Fruit fly (Drosophila melanogaster): ENCODE results near the gene MED11.

MED11 gene

DNA sequence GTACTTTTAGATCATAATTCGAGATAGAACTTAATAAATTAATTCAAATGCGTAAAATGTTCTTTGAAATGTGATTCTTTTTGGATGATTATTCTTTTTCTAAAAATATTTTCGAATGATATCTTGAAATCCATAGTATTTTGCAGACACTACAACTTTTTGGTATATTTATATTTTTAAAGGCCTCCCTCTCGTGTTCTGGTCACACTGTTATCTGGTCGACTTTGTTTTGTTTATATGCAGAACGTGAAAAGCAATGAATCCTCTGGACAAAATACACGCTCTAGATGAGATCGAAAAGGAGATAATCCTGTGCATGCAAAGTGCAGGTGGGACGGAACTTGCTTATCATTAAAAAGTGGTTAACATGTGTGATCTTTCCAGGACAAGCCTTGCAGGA is at the start of gene MED11 (continued):
- no peak for TF ChIP-seq CG1602 (GFP tag; optimal IDR thresholded peaks at IDR 0.05)
- TF ChIP-seq H15 (GFP tag; IDR thresholded peaks at IDR 0.05), result no peak
- TF ChIP-seq Oli (tag; optimal IDR thresholded peaks at IDR 0.05), result no peak
- TF ChIP-seq B-H2 (GFP tag; optimal IDR thresholded peaks at IDR 0.05), result no peak
- TF ChIP-seq sug (tag; optimal IDR thresholded peaks at IDR 0.05), result no peak
- 0 out of 4 replicates have a peak, but pooled peaks have one; percentile 31 for TF ChIP-seq Dll (GFP tag; IDR thresholded peaks at IDR 0.05; ENCODE audit: partially characterized antibody)
- TF ChIP-seq abd-A (tag; optimal IDR thresholded peaks at IDR 0.05), result no peak
- no peak for TF ChIP-seq caup (GFP tag; optimal IDR thresholded peaks at IDR 0.05; ENCODE audit: severe bottlenecking)
- no peak for TF ChIP-seq jing (GFP tag; optimal IDR thresholded peaks at IDR 0.05)
- TF ChIP-seq sim (GFP tag; IDR thresholded peaks at IDR 0.05), result no peak
- TF ChIP-seq CG11456 (GFP tag; IDR thresholded peaks at IDR 0.05), result no peak
- no peak for TF ChIP-seq Dad (GFP tag; optimal IDR thresholded peaks at IDR 0.05)
- no peak for TF ChIP-seq Sry-δ (GFP tag; optimal IDR thresholded peaks at IDR 0.05)
- TF ChIP-seq Six4 (GFP tag; optimal IDR thresholded peaks at IDR 0.05), result no peak
- TF ChIP-seq CG11723 (GFP tag; optimal IDR thresholded peaks at IDR 0.05), result no peak
- TF ChIP-seq gem (tag; optimal IDR thresholded peaks at IDR 0.05), result no peak
- no peak for TF ChIP-seq dan (GFP tag; IDR thresholded peaks at IDR 0.05)
- no peak for TF ChIP-seq lmd (GFP tag; IDR thresholded peaks at IDR 0.05)
- TF ChIP-seq exex (tag; optimal IDR thresholded peaks at IDR 0.05), result no peak
- no peak for TF ChIP-seq Hmx (GFP tag; optimal IDR thresholded peaks at IDR 0.05)
- TF ChIP-seq CG1792 (GFP tag; optimal IDR thresholded peaks at IDR 0.05), result no peak
- TF ChIP-seq CG10565 (GFP tag; optimal IDR thresholded peaks at IDR 0.05), result no peak
- peak; percentile 16 for TF ChIP-seq Med (GFP tag)
- no peak for TF ChIP-seq gt (GFP tag; IDR thresholded peaks at IDR 0.05)
- TF ChIP-seq bigmax (GFP tag; optimal IDR thresholded peaks at IDR 0.05), result no peak
- TF ChIP-seq CG8924 (tag; optimal IDR thresholded peaks at IDR 0.05), result no peak
- peak; percentile 43 for TF ChIP-seq pzg (GFP tag; optimal IDR thresholded peaks at IDR 0.05)
- TF ChIP-seq seq (GFP tag; IDR thresholded peaks at IDR 0.05), result no peak
- TF ChIP-seq Nf-YA (GFP tag; IDR thresholded peaks at IDR 0.05), result no peak
- TF ChIP-seq CG2120 (GFP tag; optimal IDR thresholded peaks at IDR 0.05), result no peak
- TF ChIP-seq Taf1 (GFP tag; IDR thresholded peaks at IDR 0.05), result no peak
- peak; percentile 66 for TF ChIP-seq gfzf (GFP tag; optimal IDR thresholded peaks at IDR 0.05)
- no peak for TF ChIP-seq Usf (GFP tag; optimal IDR thresholded peaks at IDR 0.05)
- TF ChIP-seq Deaf1 (tag; optimal IDR thresholded peaks at IDR 0.05), result no peak
- TF ChIP-seq Dp (GFP tag; optimal IDR thresholded peaks at IDR 0.05), result peak; percentile 40
- TF ChIP-seq en (GFP tag; optimal IDR thresholded peaks at IDR 0.05), result no peak
- TF ChIP-seq CG9797 (GFP tag; optimal IDR thresholded peaks at IDR 0.05), result peak; percentile 60
- TF ChIP-seq gcm2 (GFP tag; optimal IDR thresholded peaks at IDR 0.05), result no peak
- no peak for TF ChIP-seq CkIIα-i1 (GFP tag; IDR thresholded peaks at IDR 0.05)
- no peak for TF ChIP-seq CG17568 (GFP tag; optimal IDR thresholded peaks at IDR 0.05)
- TF ChIP-seq Xbp1 (GFP tag; optimal IDR thresholded peaks at IDR 0.05), result no peak
- no peak for TF ChIP-seq schlank (tag; optimal IDR thresholded peaks at IDR 0.05)
- TF ChIP-seq CG6254 (GFP tag; optimal IDR thresholded peaks at IDR 0.05), result no peak
- no peak for TF ChIP-seq Bgb (GFP tag; IDR thresholded peaks at IDR 0.05; ENCODE audit: partially characterized antibody)
- TF ChIP-seq C15 (GFP tag; IDR thresholded peaks at IDR 0.05), result no peak
- no peak for TF ChIP-seq chinmo (GFP tag; IDR thresholded peaks at IDR 0.05; ENCODE audit: partially characterized antibody)
- TF ChIP-seq otp (GFP tag; IDR thresholded peaks at IDR 0.05), result no peak
- TF ChIP-seq phol (tag; optimal IDR thresholded peaks at IDR 0.05), result peak; percentile 4
- no peak for TF ChIP-seq CG1832 (GFP tag; optimal IDR thresholded peaks at IDR 0.05)
- no peak for TF ChIP-seq D19A (tag; optimal IDR thresholded peaks at IDR 0.05)
- TF ChIP-seq Neu2 (GFP tag; optimal IDR thresholded peaks at IDR 0.05; ENCODE audit: borderline replicate concordance), result no peak
- peak; percentile 75 for TF ChIP-seq stwl (tag; optimal IDR thresholded peaks at IDR 0.05)
